Fruit fly (Drosophila melanogaster) whole organism, embryonic: ENCODE data around the gene CG17801.
A peak's percentile ranks its signal among the peaks of the same experiment; 100 is the strongest.

Source experiments
- Aef1 ChIP-seq: fragments of 200-800 bp; sonication (Bioruptor generic); IDR thresholded peaks from 3 replicates; pipeline ENCODE4 v1.3.6; 2022; ENCODE audit warnings: missing biosample characterization, missing genetic modification characterization
- C15 ChIP-seq: fragments of 200-800 bp; sonication (Bioruptor generic); IDR thresholded peaks from 3 replicates; pipeline ENCODE4 v1.3.6; 2022; ENCODE audit warnings: missing biosample characterization, missing genetic modification characterization
- CG10209 ChIP-seq: fragments of 200-800 bp; sonication (Bioruptor generic); optimal IDR thresholded peaks from 3 replicates; lab custom pipeline; 2017; ENCODE audit warnings: missing biosample characterization, mild to moderate bottlenecking, missing genetic modification characterization, missing genetic modification reagents
- CG12219 ChIP-seq: fragments of 200-800 bp; sonication (Bioruptor generic); optimal IDR thresholded peaks from 3 replicates; lab custom pipeline; 2018; ENCODE audit warnings: missing biosample characterization, mild to moderate bottlenecking, missing genetic modification characterization
- CG14050 ChIP-seq: fragments of 200-800 bp; sonication (Bioruptor generic); IDR thresholded peaks from 3 replicates; pipeline ENCODE4 v1.3.6; 2022; ENCODE audit warnings: missing biosample characterization, missing genetic modification characterization
- CG18599 ChIP-seq: fragments of 200-800 bp; sonication (Bioruptor generic); optimal IDR thresholded peaks from 3 replicates; lab custom pipeline; 2017; ENCODE audit warnings: missing biosample characterization, missing genetic modification characterization, mild to moderate bottlenecking, moderate library complexity, missing genetic modification reagents
- CG18619 ChIP-seq: fragments of 200-800 bp; sonication (Bioruptor generic); optimal IDR thresholded peaks from 3 replicates; lab custom pipeline; 2017; ENCODE audit warnings: missing biosample characterization, mild to moderate bottlenecking, missing genetic modification characterization
- CG31224 ChIP-seq: fragments of 200-800 bp; sonication (Bioruptor generic); IDR thresholded peaks from 2 replicates; pipeline ENCODE4 v1.3.6; 2022; ENCODE audit warnings: missing biosample characterization, missing genetic modification characterization
- CG31441 ChIP-seq: fragments of 200-800 bp; sonication (Bioruptor generic); IDR thresholded peaks from 2 replicates; pipeline ENCODE4 v1.3.6; 2022; ENCODE audit warnings: missing biosample characterization, missing genetic modification characterization
- CG32532 ChIP-seq: fragments of 200-800 bp; sonication (Bioruptor generic); IDR thresholded peaks from 2 replicates; pipeline ENCODE4 v1.3.6; 2022; ENCODE audit warnings: missing biosample characterization, missing genetic modification characterization
- CG32772 ChIP-seq: fragments of 200-800 bp; sonication (Bioruptor generic); IDR thresholded peaks from 2 replicates; pipeline ENCODE4 v1.3.6; 2022; ENCODE audit warnings: missing biosample characterization, missing genetic modification characterization
- CG4730 ChIP-seq: fragments of 200-800 bp; sonication (Bioruptor generic); IDR thresholded peaks from 2 replicates; pipeline ENCODE4 v1.3.6; 2022; ENCODE audit warnings: missing biosample characterization, missing genetic modification characterization
- CG6854 ChIP-seq: fragments of 200-800 bp; sonication (Bioruptor generic); optimal IDR thresholded peaks from 3 replicates; lab custom pipeline; 2017; ENCODE audit warnings: missing biosample characterization, mild to moderate bottlenecking, missing genetic modification characterization
- CG8478 ChIP-seq: fragments of >200 bp; optimal IDR thresholded peaks from 2 replicates; lab custom pipeline; 2018
- CG9437 ChIP-seq: fragments of 200-800 bp; sonication (Bioruptor generic); optimal IDR thresholded peaks from 2 replicates; lab custom pipeline; 2018; ENCODE audit warnings: missing biosample characterization, mild to moderate bottlenecking, missing genetic modification characterization
- CoRest ChIP-seq: fragments of 200-800 bp; sonication (Bioruptor generic); optimal IDR thresholded peaks from 3 replicates; lab custom pipeline; 2018; ENCODE audit warnings: missing biosample characterization, mild to moderate bottlenecking, missing genetic modification characterization, moderate library complexity
- D ChIP-seq, 2 experiments: fragments of 200-800 bp in 1 of 2; fragments of >200 bp in 1 of 2; sonication (Bioruptor generic) in 1 of 2; optimal IDR thresholded peaks; 2 replicates in 1 of 2; 3 replicates in 1 of 2; lab custom pipeline; 2017; ENCODE audit warnings: mild to moderate bottlenecking in 1 of 2, missing biosample characterization in 1 of 2, missing genetic modification characterization in 1 of 2, missing genetic modification reagents in 1 of 2
- Deaf1 ChIP-seq: fragments of 200-800 bp; optimal IDR thresholded peaks from 3 replicates; lab custom pipeline; 2019; ENCODE audit warnings: missing biosample characterization, mild to moderate bottlenecking, missing genetic modification characterization, moderate library complexity
- GATAe ChIP-seq: fragments of 200-800 bp; sonication (Bioruptor generic); conservative IDR thresholded peaks from 2 replicates; pipeline ENCODE4 v1.3.6; 2022; ENCODE audit warnings: missing biosample characterization, missing genetic modification characterization
- HmgD ChIP-seq: fragments of 200-800 bp; sonication (Bioruptor generic); optimal IDR thresholded peaks from 3 replicates; lab custom pipeline; 2016; ENCODE audit warnings: missing biosample characterization, missing genetic modification characterization
- Hmr ChIP-seq: fragments of 200-800 bp; sonication (Bioruptor generic); optimal IDR thresholded peaks from 3 replicates; lab custom pipeline; 2017; ENCODE audit warnings: mild to moderate bottlenecking, missing biosample characterization, missing genetic modification reagents, missing genetic modification characterization
- Hr39 ChIP-seq: fragments of >200 bp; optimal IDR thresholded peaks from 2 replicates; lab custom pipeline; 2017
- Max ChIP-seq: fragments of 200-800 bp; sonication (Bioruptor generic); optimal IDR thresholded peaks from 2 replicates; lab custom pipeline; 2016; ENCODE audit warnings: missing biosample characterization, mild to moderate bottlenecking, missing genetic modification characterization
- Optix ChIP-seq: fragments of 200-800 bp; sonication (Bioruptor generic); IDR thresholded peaks from 3 replicates; pipeline ENCODE4 v1.3.6; 2022; ENCODE audit warnings: missing biosample characterization, missing genetic modification characterization
- Pdp1 ChIP-seq, 2 experiments: fragments of 200-800 bp; sonication (Bioruptor generic); optimal IDR thresholded peaks; 3 replicates each; lab custom pipeline; 2016; ENCODE audit warnings: missing biosample characterization in 2 of 2, missing genetic modification characterization in 2 of 2, mild to moderate bottlenecking in 1 of 2, moderate library complexity in 1 of 2
- Ravus ChIP-seq: fragments of 200-800 bp; sonication (Bioruptor generic); IDR thresholded peaks from 2 replicates; pipeline ENCODE4 v1.3.6; 2022; ENCODE audit warnings: missing biosample characterization, missing genetic modification characterization
- Sry-β ChIP-seq: fragments of 200-800 bp; sonication (Bioruptor generic); optimal IDR thresholded peaks from 2 replicates; lab custom pipeline; 2018; ENCODE audit warnings: missing biosample characterization, mild to moderate bottlenecking, missing genetic modification characterization, moderate library complexity
- TFAM ChIP-seq: fragments of 200-800 bp; sonication (Bioruptor generic); optimal IDR thresholded peaks from 2 replicates; lab custom pipeline; 2017; ENCODE audit warnings: missing biosample characterization, missing genetic modification characterization, inconsistent platforms
- bigmax ChIP-seq: fragments of 200-800 bp; sonication (Bioruptor generic); optimal IDR thresholded peaks from 2 replicates; lab custom pipeline; 2018; ENCODE audit warnings: missing biosample characterization, mild to moderate bottlenecking, missing genetic modification characterization
- bsh ChIP-seq, 2 experiments: fragments of 200-800 bp; sonication (Bioruptor generic); optimal IDR thresholded peaks; 2 replicates each; lab custom pipeline; 2017 to 2018; ENCODE audit warnings: mild to moderate bottlenecking in 2 of 2, missing biosample characterization in 2 of 2, missing genetic modification characterization in 2 of 2, moderate library complexity in 1 of 2
- disco-r ChIP-seq: fragments of 200-800 bp; sonication (Bioruptor generic); optimal IDR thresholded peaks from 2 replicates; lab custom pipeline; 2016; ENCODE audit warnings: missing biosample characterization, missing genetic modification characterization
- dm ChIP-seq: fragments of 200-800 bp; sonication (Bioruptor generic); optimal IDR thresholded peaks from 3 replicates; lab custom pipeline; 2016; ENCODE audit warnings: missing biosample characterization, missing genetic modification characterization
- fd64A ChIP-seq: fragments of 200-800 bp; sonication (Bioruptor generic); optimal IDR thresholded peaks from 3 replicates; lab custom pipeline; 2018; ENCODE audit warnings: missing biosample characterization, mild to moderate bottlenecking, missing genetic modification characterization
- gcm ChIP-seq: fragments of 200-800 bp; sonication (Bioruptor generic); optimal IDR thresholded peaks from 2 replicates; lab custom pipeline; 2019; ENCODE audit warnings: missing biosample characterization, mild to moderate bottlenecking, missing genetic modification characterization, moderate library complexity
- grau ChIP-seq: fragments of 200-800 bp; optimal IDR thresholded peaks from 3 replicates; lab custom pipeline; 2019; ENCODE audit warnings: missing biosample characterization, mild to moderate bottlenecking, missing genetic modification characterization, moderate library complexity
- her ChIP-seq: fragments of 200-800 bp; sonication (Bioruptor generic); optimal IDR thresholded peaks from 2 replicates; lab custom pipeline; 2016; ENCODE audit warnings: missing biosample characterization, missing genetic modification characterization
- ind ChIP-seq: fragments of 200-800 bp; sonication (Bioruptor generic); optimal IDR thresholded peaks from 3 replicates; lab custom pipeline; 2016; ENCODE audit warnings: missing biosample characterization, missing genetic modification characterization
- insv ChIP-seq, 2 experiments: fragments of 200-800 bp; sonication (Bioruptor generic); optimal IDR thresholded peaks; 3 replicates each; lab custom pipeline; 2016 to 2018; ENCODE audit warnings: missing biosample characterization in 2 of 2, missing genetic modification characterization in 2 of 2
- kah ChIP-seq: fragments of 200-800 bp; sonication (Bioruptor generic); optimal IDR thresholded peaks from 2 replicates; lab custom pipeline; 2018; ENCODE audit warnings: missing biosample characterization, mild to moderate bottlenecking, missing genetic modification characterization
- lab ChIP-seq: fragments of 200-800 bp; sonication (Bioruptor generic); optimal IDR thresholded peaks from 3 replicates; lab custom pipeline; 2017; ENCODE audit warnings: missing biosample characterization, missing genetic modification characterization, mild to moderate bottlenecking, moderate library complexity, missing genetic modification reagents
- lov ChIP-seq, 2 experiments: fragments of 200-800 bp in 1 of 2; fragments of >200 bp in 1 of 2; sonication (Bioruptor generic) in 1 of 2; IDR thresholded peaks in 1 of 2; optimal IDR thresholded peaks in 1 of 2; 2 replicates in 1 of 2; 3 replicates in 1 of 2; pipeline versions ENCODE4 v1.3.6 to Lab custom; 2017 to 2022; ENCODE audit warnings: missing biosample characterization in 1 of 2, missing genetic modification characterization in 1 of 2
- oc ChIP-seq: fragments of 200-800 bp; sonication (Bioruptor generic); optimal IDR thresholded peaks from 2 replicates; lab custom pipeline; 2018; ENCODE audit warnings: missing biosample characterization, mild to moderate bottlenecking, missing genetic modification characterization, moderate library complexity
- sisA ChIP-seq: fragments of 200-800 bp; sonication (Bioruptor generic); IDR thresholded peaks from 2 replicates; pipeline ENCODE4 v1.3.6; 2022; ENCODE audit warnings: missing biosample characterization, missing genetic modification characterization
- slou ChIP-seq: fragments of 200-800 bp; sonication (Bioruptor generic); optimal IDR thresholded peaks from 3 replicates; lab custom pipeline; 2016; ENCODE audit warnings: missing biosample characterization, missing genetic modification characterization
- sna ChIP-seq: fragments of 200-800 bp; sonication (Bioruptor generic); IDR thresholded peaks from 2 replicates; pipeline ENCODE4 v1.3.6; 2022; ENCODE audit warnings: missing biosample characterization, missing genetic modification characterization; ENCODE audit not compliant: partially characterized antibody
- tll ChIP-seq, 2 experiments: fragments of 200-800 bp in 1 of 2; fragments of >200 bp in 1 of 2; sonication (Bioruptor generic) in 1 of 2; optimal IDR thresholded peaks; 2 replicates each; lab custom pipeline; 2017 to 2019; ENCODE audit warnings: missing biosample characterization in 2 of 2, missing genetic modification characterization in 2 of 2, mild to moderate bottlenecking in 1 of 2, moderate library complexity in 1 of 2
- ttk ChIP-seq: fragments of 200-800 bp; sonication (Bioruptor generic); IDR thresholded peaks from 2 replicates; pipeline ENCODE4 v2.1.2; 2022; ENCODE audit warnings: missing biosample characterization, missing genetic modification characterization
- unpg ChIP-seq: fragments of 200-800 bp; sonication (Bioruptor generic); optimal IDR thresholded peaks from 3 replicates; lab custom pipeline; 2018; ENCODE audit warnings: missing biosample characterization, mild to moderate bottlenecking, missing genetic modification characterization, moderate library complexity
- vfl ChIP-seq: fragments of 200-800 bp; sonication (Bioruptor generic); optimal IDR thresholded peaks from 2 replicates; lab custom pipeline; 2016; ENCODE audit warnings: missing biosample characterization, missing genetic modification characterization
- wek ChIP-seq: fragments of 200-800 bp; sonication (Bioruptor generic); optimal IDR thresholded peaks from 3 replicates; lab custom pipeline; 2018; ENCODE audit warnings: missing biosample characterization, mild to moderate bottlenecking, missing genetic modification characterization, moderate library complexity

The CG17801 gene

dm6 chr3R:17818803-17819202, 11.9 kb upstream of the CG17801 start (continued):
- TF ChIP-seq CG32772 (GFP tag; lab: Robert Waterston, UW) (no peak), Pdp1 (GFP tag; optimal IDR thresholded peaks at IDR 0.05; lab: Kevin White, UChicago) (peak in 1 of 2 experiments; percentile 4), sna (GFP tag; lab: Robert Waterston, UW) (no peak), bsh (GFP tag; optimal IDR thresholded peaks at IDR 0.05; lab: Kevin White, UChicago) (peak in 1 of 2 experiments; percentile 41), CG9437 (GFP tag; lab: Kevin White, UChicago) (no peak), CG31441 (GFP tag; lab: Robert Waterston, UW) (0 out of 2 replicates have a peak, but pooled peaks have one; percentile 12), CG4730 (GFP tag; lab: Robert Waterston, UW) (no peak), CG8478 (lab: Kevin White, UChicago) (no peak), Hmr (peak; percentile 59), insv (GFP tag; optimal IDR thresholded peaks at IDR 0.05; lab: Kevin White, UChicago) (no peak), CoRest (tag; lab: Kevin White, UChicago) (peak; percentile 34), tll (GFP tag; optimal IDR thresholded peaks at IDR 0.05; lab: Kevin White, UChicago) (no peak), Deaf1 (no peak), disco-r (GFP tag; lab: Kevin White, UChicago) (no peak), ind (GFP tag; lab: Kevin White, UChicago) (peak; percentile 12), CG18599 (GFP tag; lab: Kevin White, UChicago) (peak; percentile 19), oc (tag; lab: Kevin White, UChicago) (no peak), C15 (GFP tag; lab: Robert Waterston, UW) (peak; percentile 8; the same call in 1 of the 3 replicates), TFAM (no peak), GATAe (GFP tag; lab: Robert Waterston, UW) (no peak), CG31224 (GFP tag; lab: Robert Waterston, UW) (no peak), her (GFP tag; lab: Kevin White, UChicago) (no peak), lab (peak; percentile 50), Hr39 (lab: Kevin White, UChicago) (no peak), Aef1 (no peak), Max (GFP tag; lab: Kevin White, UChicago) (no peak), bigmax (GFP tag; lab: Kevin White, UChicago) (no peak), dm (GFP tag; lab: Kevin White, UChicago) (no peak), vfl (no peak), wek (GFP tag; lab: Kevin White, UChicago) (no peak), HmgD (GFP tag; lab: Kevin White, UChicago) (no peak), CG32532 (GFP tag; lab: Robert Waterston, UW) (peak; percentile 38; the same call in 1 of the 2 replicates), ttk (GFP tag; lab: Robert Waterston, UW) (no peak), Optix (GFP tag; lab: Robert Waterston, UW) (no peak), CG10209 (GFP tag; lab: Kevin White, UChicago) (peak; percentile 3), CG18619 (GFP tag; lab: Kevin White, UChicago) (peak; percentile 3), CG14050 (GFP tag; lab: Robert Waterston, UW) (no peak), CG6854 (GFP tag; lab: Kevin White, UChicago) (no peak), slou (no peak), sisA (GFP tag; lab: Robert Waterston, UW) (no peak), fd64A (GFP tag; lab: Kevin White, UChicago) (no peak), lov (optimal IDR thresholded peaks at IDR 0.05; lab: Kevin White, UChicago) (no peak), lov (GFP tag; IDR thresholded peaks at IDR 0.05; lab: Robert Waterston, UW) (no peak), Sry-β (GFP tag; lab: Kevin White, UChicago) (no peak), kah (GFP tag; lab: Kevin White, UChicago) (no peak), gcm (no peak), CG12219 (peak; percentile 41), grau (peak; percentile 47), Ravus (GFP tag; lab: Robert Waterston, UW) (no peak), D (optimal IDR thresholded peaks at IDR 0.05; lab: Kevin White, UChicago) (no peak), D (GFP tag; optimal IDR thresholded peaks at IDR 0.05; lab: Kevin White, UChicago) (no peak), unpg (peak; percentile 46)
